Worm (Caenorhabditis elegans): ENCODE data around the gene lips-3.
A peak's percentile ranks its signal among the peaks of the same experiment; 100 is the strongest.

DNA sequence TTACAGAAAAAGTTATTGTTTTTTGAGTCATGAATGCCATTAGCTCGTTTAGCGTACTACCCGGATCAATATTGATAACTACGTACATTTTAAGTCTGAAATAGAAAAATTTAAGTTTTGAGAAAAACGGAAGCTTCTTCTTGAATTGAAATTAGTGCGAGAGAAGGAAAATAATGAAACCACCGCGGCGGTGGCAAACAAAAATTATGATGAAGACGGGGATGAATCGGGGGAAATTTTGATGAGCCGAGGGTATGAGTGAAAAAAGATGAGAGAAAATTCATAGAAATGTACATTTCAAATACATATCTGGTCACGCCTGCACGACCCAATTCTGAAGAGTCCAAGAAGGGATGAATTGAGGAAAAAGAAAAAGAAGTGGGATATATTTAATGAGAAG, 48.9 kb downstream of the lips-3 start, which contains the start of gene T23F11.4:
- TF ChIP-seq tag-97 (GFP tag; IDR thresholded peaks at IDR 0.05): no peak
- no peak for TF ChIP-seq ztf-11 (tag; optimal IDR thresholded peaks at IDR 0.05)
- TF ChIP-seq nhr-10 (tag; optimal IDR thresholded peaks at IDR 0.05): no peak
- TF ChIP-seq madf-5 (GFP tag; IDR thresholded peaks at IDR 0.05): no peak
- no peak for TF ChIP-seq lin-39 (tag; optimal IDR thresholded peaks at IDR 0.05)
- peak; percentile 16 for TF ChIP-seq aha-1 (tag)
- no peak for TF ChIP-seq zfp-2 (tag; optimal IDR thresholded peaks at IDR 0.05)
- TF ChIP-seq mxl-2 (GFP tag; conservative IDR thresholded peaks at IDR 0.05): no peak
- no peak for TF ChIP-seq nhr-77 (tag; optimal IDR thresholded peaks at IDR 0.05)
- TF ChIP-seq jun-1 (tag; optimal IDR thresholded peaks at IDR 0.05): no peak
- TF ChIP-seq zip-2 (tag; optimal IDR thresholded peaks at IDR 0.05): no peak
- no peak for TF ChIP-seq dve-1 (tag; optimal IDR thresholded peaks at IDR 0.05; ENCODE audit: insufficient read depth)
- no peak for TF ChIP-seq unc-39 (tag; optimal IDR thresholded peaks at IDR 0.05)

Data from whole organism, L4 larva.